Fruit fly (Drosophila melanogaster): ENCODE results near the gene HIP.
A peak's percentile ranks its signal among the peaks of the same experiment; 100 is the strongest.

HIP gene

DNA sequence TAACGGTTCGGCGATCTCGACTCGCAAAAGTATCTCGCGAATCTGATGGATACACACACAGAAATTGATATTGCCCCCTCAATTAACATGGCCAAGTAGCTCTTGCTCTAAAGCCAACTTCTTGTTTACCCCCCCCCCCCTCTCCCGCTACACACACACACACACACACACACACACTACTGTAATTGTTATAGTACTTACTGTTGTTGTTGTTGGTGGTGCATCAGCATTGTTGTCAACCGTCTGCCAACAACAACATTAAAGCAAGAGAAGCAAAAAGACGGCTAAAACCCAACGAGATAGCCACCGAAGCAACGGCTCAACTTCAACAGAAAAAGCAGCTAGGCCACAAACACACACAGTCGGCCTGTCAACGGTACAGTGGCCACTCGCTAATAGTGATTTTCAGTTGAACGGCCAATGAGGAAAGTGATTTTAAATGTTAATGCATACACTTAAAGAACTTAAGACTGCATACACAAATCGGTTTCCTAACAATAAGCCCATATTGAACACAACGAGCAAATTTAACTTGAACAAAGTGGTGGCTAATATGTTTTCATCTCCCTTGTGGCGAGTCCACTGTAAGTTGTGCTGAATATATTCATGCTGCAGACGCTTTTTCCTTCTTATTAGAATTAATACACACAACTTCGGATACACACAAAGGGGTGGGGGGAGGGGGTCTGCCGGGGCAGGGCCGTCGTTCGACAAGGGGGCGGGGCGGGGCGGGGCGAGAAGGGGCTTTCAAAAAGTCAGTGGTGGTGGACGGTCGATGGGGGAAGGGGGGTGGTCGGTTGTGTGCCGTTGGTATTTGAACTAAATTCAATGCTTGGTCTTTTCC, 48.5 kb upstream of the HIP start (continued):
- TF ChIP-seq Sox14 (GFP tag; optimal IDR thresholded peaks at IDR 0.05) (peak; percentile 89), Sox15 (GFP tag; optimal IDR thresholded peaks at IDR 0.05) (peak; percentile 62), Lpt (GFP tag; optimal IDR thresholded peaks at IDR 0.05) (peak; percentile 69), OdsH (GFP tag; optimal IDR thresholded peaks at IDR 0.05) (peak; percentile 76), CG10669 (GFP tag; optimal IDR thresholded peaks at IDR 0.05) (peak; percentile 81), CG15336 (GFP tag; IDR thresholded peaks at IDR 0.05) (peak; percentile 91), CG11902 (GFP tag; optimal IDR thresholded peaks at IDR 0.05) (peak; percentile 58), Eip78C (GFP tag) (peak; percentile 86), CG7368 (GFP tag; optimal IDR thresholded peaks at IDR 0.05) (peak; percentile 68), Sox102F (GFP tag; optimal IDR thresholded peaks at IDR 0.05) (peak; percentile 51), CG6792 (GFP tag; optimal IDR thresholded peaks at IDR 0.05) (peak; percentile 76), CG11294 (GFP tag; IDR thresholded peaks at IDR 0.05) (peak; percentile 79), Hr39 (GFP tag; optimal IDR thresholded peaks at IDR 0.05) (peak; percentile 77)

DNA sequence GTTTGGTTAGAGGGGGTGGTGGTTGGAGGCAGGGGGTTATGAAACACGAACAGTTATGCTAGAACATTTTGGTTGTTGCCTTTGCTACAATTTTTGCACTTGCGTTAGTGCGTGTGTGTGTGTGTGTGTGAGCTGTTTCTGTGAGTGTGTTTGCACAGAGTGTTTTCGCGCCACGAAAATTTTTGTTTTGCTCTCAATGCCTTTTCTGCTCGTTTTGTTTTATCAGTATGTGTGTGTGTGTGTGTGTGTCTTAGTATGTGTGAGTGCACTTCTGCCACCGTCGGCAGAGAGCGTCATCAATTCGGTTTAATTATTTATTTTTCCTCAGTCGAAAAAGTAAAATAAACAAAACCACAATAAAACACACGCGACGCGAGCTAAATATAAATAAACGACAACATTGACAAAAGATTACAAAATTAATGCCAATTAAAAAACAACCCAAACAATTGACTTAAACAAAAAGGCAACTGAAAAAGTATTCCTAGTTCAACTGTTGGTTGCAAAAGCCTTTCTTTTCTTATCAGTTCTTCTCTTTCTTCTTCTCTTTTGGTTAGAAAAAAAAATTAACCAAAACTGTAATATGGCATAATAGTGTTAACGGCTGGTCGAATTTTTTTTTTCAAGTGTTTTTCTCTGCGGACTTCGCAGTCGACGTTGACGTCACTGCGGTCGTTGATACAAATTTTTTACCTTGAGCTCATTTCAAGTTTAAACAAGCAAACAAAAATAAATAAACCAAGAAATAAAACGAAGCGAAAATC, 37.5 kb upstream of the HIP start:
- peak; percentile 57 for TF ChIP-seq CG6808 (GFP tag; optimal IDR thresholded peaks at IDR 0.05)
- TF ChIP-seq ss (GFP tag; optimal IDR thresholded peaks at IDR 0.05): peak; percentile 64 to 65
- TF ChIP-seq Hr38 (GFP tag; optimal IDR thresholded peaks at IDR 0.05): no peak
- TF ChIP-seq Sox14 (GFP tag; optimal IDR thresholded peaks at IDR 0.05): peak; percentile 77
- peak; percentile 27 for TF ChIP-seq CG3032 (tag; optimal IDR thresholded peaks at IDR 0.05)
- TF ChIP-seq cyc (GFP tag; optimal IDR thresholded peaks at IDR 0.05): peak; percentile 74
- peak; percentile 44 for TF ChIP-seq CG10669 (GFP tag; optimal IDR thresholded peaks at IDR 0.05)
- no peak for TF ChIP-seq CG11294 (GFP tag; IDR thresholded peaks at IDR 0.05)
- peak; percentile 30 for TF ChIP-seq CG7368 (GFP tag; optimal IDR thresholded peaks at IDR 0.05)
- no peak for TF ChIP-seq CG1621 (tag; optimal IDR thresholded peaks at IDR 0.05)
- TF ChIP-seq Ets21C (GFP tag; optimal IDR thresholded peaks at IDR 0.05): peak; percentile 76
- no peak for TF ChIP-seq CG9139 (GFP tag; optimal IDR thresholded peaks at IDR 0.05)
- peak; percentile 82 for TF ChIP-seq Hr39 (GFP tag; optimal IDR thresholded peaks at IDR 0.05)
- peak; percentile 29 for TF ChIP-seq fd85E (GFP tag; optimal IDR thresholded peaks at IDR 0.05)
- peak; percentile 55 for TF ChIP-seq achi (GFP tag; optimal IDR thresholded peaks at IDR 0.05)
- peak; percentile 62 for TF ChIP-seq CG11902 (GFP tag; optimal IDR thresholded peaks at IDR 0.05)
- peak; percentile 59 for TF ChIP-seq acj6 (GFP tag; optimal IDR thresholded peaks at IDR 0.05)
- TF ChIP-seq Smox (GFP tag; optimal IDR thresholded peaks at IDR 0.05): peak; percentile 84
- peak; percentile 85 for TF ChIP-seq CG34406 (GFP tag; optimal IDR thresholded peaks at IDR 0.05)
- TF ChIP-seq CG8632 (GFP tag; optimal IDR thresholded peaks at IDR 0.05): peak; percentile 76
- TF ChIP-seq Met (GFP tag; optimal IDR thresholded peaks at IDR 0.05): peak; percentile 83
- peak; percentile 60 for TF ChIP-seq net (GFP tag; optimal IDR thresholded peaks at IDR 0.05)
- peak; percentile 27 for TF ChIP-seq spab (GFP tag; optimal IDR thresholded peaks at IDR 0.05)
- peak; percentile 68 for TF ChIP-seq OdsH (GFP tag; optimal IDR thresholded peaks at IDR 0.05)
- peak; percentile 59 for TF ChIP-seq CG6163 (GFP tag; IDR thresholded peaks at IDR 0.05)
- TF ChIP-seq CG10631 (GFP tag; optimal IDR thresholded peaks at IDR 0.05): peak; percentile 49
- TF ChIP-seq CG31627 (GFP tag; optimal IDR thresholded peaks at IDR 0.05): peak; percentile 83
- peak; percentile 80 for TF ChIP-seq Sox102F (GFP tag; optimal IDR thresholded peaks at IDR 0.05)
- peak; percentile 61 for TF ChIP-seq CG6854 (GFP tag; optimal IDR thresholded peaks at IDR 0.05)
- TF ChIP-seq CG11762 (GFP tag; optimal IDR thresholded peaks at IDR 0.05; ENCODE audit: insufficient read depth): no peak
- no peak for TF ChIP-seq dsx (GFP tag; optimal IDR thresholded peaks at IDR 0.05; ENCODE audit: poor library complexity, severe bottlenecking)
- no peak for TF ChIP-seq dac (GFP tag; optimal IDR thresholded peaks at IDR 0.05)
- peak; percentile 14 for TF ChIP-seq Ets96B (tag; optimal IDR thresholded peaks at IDR 0.05)
- TF ChIP-seq vri (GFP tag; optimal IDR thresholded peaks at IDR 0.05): peak; percentile 95
- TF ChIP-seq Hr4 (GFP tag; optimal IDR thresholded peaks at IDR 0.05): no peak
- TF ChIP-seq fkh (GFP tag; optimal IDR thresholded peaks at IDR 0.05): peak; percentile 49
- peak; percentile 75 for TF ChIP-seq CG6792 (GFP tag; optimal IDR thresholded peaks at IDR 0.05)
- peak; percentile 77 for TF ChIP-seq Eip75B (GFP tag; optimal IDR thresholded peaks at IDR 0.05)
- peak; percentile 40; the same call in 1 of the 2 replicates for TF ChIP-seq Gug (GFP tag; IDR thresholded peaks at IDR 0.05)
- TF ChIP-seq Blimp-1 (GFP tag; optimal IDR thresholded peaks at IDR 0.05): peak; percentile 71
- peak; percentile 56 for TF ChIP-seq CG3919 (GFP tag; optimal IDR thresholded peaks at IDR 0.05)
- TF ChIP-seq Lpt (GFP tag; optimal IDR thresholded peaks at IDR 0.05): no peak
